Fruit fly (Drosophila melanogaster) whole organism, wandering third instar larva: ENCODE measurements around the gene Acsx1R.

ENCODE experiments used
- GATAd ChIP-seq: sonication (Bioruptor generic); optimal IDR thresholded peaks from 2 replicates; lab custom pipeline; 2016; ENCODE audit warnings: missing biosample characterization, missing genetic modification characterization
- HLH106 ChIP-seq: fragments of 200-800 bp; optimal IDR thresholded peaks from 3 replicates; lab custom pipeline; 2019; ENCODE audit warnings: missing biosample characterization, mild to moderate bottlenecking, missing genetic modification characterization, moderate library complexity
- Sp1 ChIP-seq: fragments of 200-800 bp; sonication (Bioruptor generic); optimal IDR thresholded peaks from 3 replicates; lab custom pipeline; 2019; ENCODE audit warnings: missing biosample characterization, mild to moderate bottlenecking, missing genetic modification characterization, moderate library complexity
- brk ChIP-seq: fragments of 200-800 bp; sonication (Bioruptor generic); optimal IDR thresholded peaks from 2 replicates; lab custom pipeline; 2016; ENCODE audit warnings: missing biosample characterization, mild to moderate bottlenecking, missing genetic modification characterization
- dmrt93B ChIP-seq: fragments of 200-800 bp; sonication (Bioruptor generic); optimal IDR thresholded peaks from 2 replicates; lab custom pipeline; 2018; ENCODE audit warnings: missing biosample characterization, mild to moderate bottlenecking, missing genetic modification characterization
- fru ChIP-seq: fragments of 200-800 bp; sonication (Bioruptor generic); optimal IDR thresholded peaks from 3 replicates; lab custom pipeline; 2016; ENCODE audit warnings: missing biosample characterization, mild to moderate bottlenecking, missing genetic modification characterization
- woc ChIP-seq: sonication (Bioruptor generic); optimal IDR thresholded peaks from 2 replicates; lab custom pipeline; 2016; ENCODE audit warnings: missing biosample characterization, mild to moderate bottlenecking, missing genetic modification characterization

DNA sequence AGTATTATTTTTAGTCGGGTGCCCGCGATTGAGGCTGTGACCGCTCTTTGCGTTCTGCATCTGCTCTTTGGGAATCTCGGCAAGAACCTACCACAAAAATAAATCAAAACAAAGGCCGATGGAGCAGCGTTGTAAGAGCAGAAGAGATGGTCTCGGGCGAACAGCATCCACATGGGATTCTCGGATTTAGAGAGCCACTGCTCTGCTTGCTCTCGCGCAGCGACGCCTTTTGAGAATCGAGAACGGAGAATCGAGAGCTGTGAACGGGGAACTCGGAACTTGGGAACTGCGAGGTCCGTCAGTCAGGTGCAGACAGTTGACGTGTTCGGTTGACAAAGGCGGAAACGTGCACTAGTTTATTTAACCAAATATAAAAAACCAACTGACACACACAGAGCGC is 46.7 kb downstream of the Acsx1R start, which contains the start of gene GluClalpha:
- TF ChIP-seq Sp1 (GFP tag; lab: Kevin White, UChicago) (no peak), HLH106 (no peak), GATAd (no peak), brk (GFP tag; lab: Kevin White, UChicago) (no peak), woc (GFP tag; lab: Kevin White, UChicago) (no peak), fru (GFP tag; lab: Kevin White, UChicago) (no peak), dmrt93B (GFP tag; lab: Kevin White, UChicago) (no peak)
